Worm (Caenorhabditis elegans): ENCODE results near the gene T01B7.13.

T01B7.13 gene

DNA sequence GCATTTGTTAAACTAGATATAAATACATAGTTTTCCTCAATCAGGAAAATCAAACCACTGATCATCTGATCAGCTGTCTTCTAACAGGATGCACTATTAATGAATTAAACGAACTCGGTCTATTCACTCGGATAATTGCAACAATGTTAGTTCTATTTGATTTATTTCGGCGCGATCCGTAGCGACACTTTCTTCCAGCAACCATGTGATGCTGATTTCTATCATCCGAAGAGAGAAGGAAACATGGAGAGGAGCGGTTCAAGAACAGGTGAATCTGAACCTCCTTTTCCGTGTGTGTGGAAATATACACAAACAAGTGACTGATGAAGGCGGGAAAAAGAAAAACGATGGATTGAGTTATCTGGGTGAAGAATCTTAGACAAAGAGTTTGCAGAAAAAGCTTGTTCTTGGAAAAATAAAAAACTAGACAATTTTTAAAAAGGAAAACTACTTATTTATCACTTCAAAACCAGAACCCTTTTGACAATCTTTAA lies 16.6 kb downstream of the T01B7.13 start:
- TF ChIP-seq lin-35 (GFP tag; optimal IDR thresholded peaks at IDR 0.05) (no peak), mcd-1 (GFP tag; IDR thresholded peaks at IDR 0.05) (no peak), athp-1 (tag; optimal IDR thresholded peaks at IDR 0.05) (no peak), pha-4 (tag; optimal IDR thresholded peaks at IDR 0.05) (no peak), K11D2.4 (GFP tag; IDR thresholded peaks at IDR 0.05) (no peak), Y67H2A.10 (GFP tag; conservative IDR thresholded peaks at IDR 0.05) (no peak), ceh-40 (GFP tag; IDR thresholded peaks at IDR 0.05) (no peak), akir-1 (GFP tag; optimal IDR thresholded peaks at IDR 0.05) (no peak), ama-1 (optimal IDR thresholded peaks at IDR 0.05) (no peak), ama-1 (GFP tag; optimal IDR thresholded peaks at IDR 0.05) (no peak)

DNA sequence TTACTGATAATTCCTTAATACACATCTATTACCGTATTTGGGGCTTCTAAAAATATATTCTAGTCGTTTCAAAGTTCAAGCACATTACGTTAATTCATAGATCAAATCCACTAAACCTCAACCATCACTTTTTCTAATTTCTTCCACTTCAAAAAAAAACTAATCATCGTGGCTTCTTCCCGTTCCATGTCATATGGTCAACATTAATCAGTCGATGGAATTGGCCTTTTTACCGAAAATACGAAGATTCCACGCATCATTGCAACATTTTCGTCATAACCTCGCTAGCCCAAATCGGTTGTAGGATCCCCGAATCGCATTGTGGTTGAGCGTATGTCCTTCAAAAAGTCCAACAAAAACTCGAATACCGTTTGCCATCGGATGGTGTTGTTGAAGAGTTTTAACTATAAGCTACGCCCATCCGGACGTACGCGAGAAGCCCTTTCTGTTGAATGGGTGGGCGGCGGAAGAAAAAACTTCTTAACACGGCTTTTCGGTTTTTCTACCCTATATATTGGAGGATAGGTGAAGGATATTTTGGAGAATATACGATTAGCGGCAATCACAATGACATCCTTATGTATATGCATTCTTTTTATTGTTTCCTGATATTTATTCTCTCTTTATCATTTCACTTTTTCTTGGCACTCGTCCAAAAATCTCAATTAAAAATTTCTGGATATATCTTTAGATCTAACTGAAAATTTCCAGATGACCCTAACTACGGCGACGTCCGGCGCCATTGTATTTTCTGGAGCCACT lies 17.3 kb downstream of the T01B7.13 start, which contains the start of gene rol-6:
Gene rol-6 (plus strand): TSS at position 712 of the 762 bp plus-strand sequence.
- no peak for TF ChIP-seq lin-35 (GFP tag; optimal IDR thresholded peaks at IDR 0.05)
- TF ChIP-seq hrde-1 (tag; optimal IDR thresholded peaks at IDR 0.05; ENCODE audit: borderline replicate concordance), result no peak
- TF ChIP-seq rpc-1 (optimal IDR thresholded peaks at IDR 0.05), result no peak
- TF ChIP-seq rpc-1 (tag; optimal IDR thresholded peaks at IDR 0.05), result no peak
- no peak for TF ChIP-seq madf-3 (GFP tag; IDR thresholded peaks at IDR 0.05)
- TF ChIP-seq lsl-1 (GFP tag; optimal IDR thresholded peaks at IDR 0.05), result no peak
- no peak for TF ChIP-seq chd-7 (tag; optimal IDR thresholded peaks at IDR 0.05)
- TF ChIP-seq snpc-1.1 (tag; optimal IDR thresholded peaks at IDR 0.05; ENCODE audit: insufficient read depth), result no peak
- TF ChIP-seq F22D6.2 (tag; optimal IDR thresholded peaks at IDR 0.05), result no peak
- no peak for TF ChIP-seq ceh-100 (GFP tag; IDR thresholded peaks at IDR 0.05)

DNA sequence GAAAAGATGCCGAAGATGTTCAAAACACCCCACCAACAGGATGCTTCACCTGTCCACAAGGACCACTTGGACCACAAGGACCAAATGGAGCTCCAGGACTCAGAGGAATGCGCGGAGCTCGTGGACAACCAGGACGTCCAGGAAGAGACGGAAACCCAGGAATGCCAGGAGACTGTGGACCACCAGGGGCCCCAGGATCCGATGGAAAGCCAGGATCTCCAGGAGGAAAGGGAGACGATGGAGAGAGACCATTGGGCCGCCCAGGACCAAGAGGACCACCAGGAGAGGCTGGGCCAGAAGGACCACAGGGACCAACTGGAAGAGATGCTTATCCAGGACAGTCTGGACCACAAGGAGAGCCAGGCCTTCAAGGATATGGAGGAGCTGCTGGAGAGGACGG lies 18.4 kb downstream of the T01B7.13 start:
- TF ChIP-seq zfh-2 (GFP tag; conservative IDR thresholded peaks at IDR 0.05), result peak; percentile 87
- TF ChIP-seq nfya-1 (tag; optimal IDR thresholded peaks at IDR 0.05; ENCODE audit: borderline replicate concordance, insufficient read depth), result no peak
- no peak for TF ChIP-seq ets-4 (GFP tag; optimal IDR thresholded peaks at IDR 0.05)
- TF ChIP-seq dpff-1 (tag; optimal IDR thresholded peaks at IDR 0.05), result no peak
- no peak for TF ChIP-seq ceh-91 (GFP tag; IDR thresholded peaks at IDR 0.05)
- TF ChIP-seq tbx-9 (tag; optimal IDR thresholded peaks at IDR 0.05; ENCODE audit: borderline replicate concordance), result no peak
- peak; percentile 68; the same call in 1 of the 2 replicates for TF ChIP-seq egrh-3 (GFP tag; IDR thresholded peaks at IDR 0.05)

DNA sequence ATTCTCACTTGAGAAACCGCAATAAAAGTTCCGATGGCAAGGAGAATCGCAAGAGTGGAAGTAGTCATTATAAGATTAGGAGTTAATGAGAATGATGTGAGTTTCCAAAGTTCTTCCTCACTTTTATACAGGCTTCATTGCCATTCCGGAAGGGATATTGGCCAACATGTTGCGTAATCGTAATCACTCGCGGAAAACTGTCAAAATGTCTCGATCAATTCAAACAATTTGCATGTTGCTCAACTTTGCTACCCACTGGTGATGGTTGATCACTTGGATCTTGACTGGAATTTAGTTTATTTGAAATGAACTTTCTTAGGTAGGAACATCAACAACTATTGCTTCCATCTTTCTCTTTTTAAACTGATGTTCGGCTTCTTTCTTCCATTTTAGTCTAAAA lies 22.3 kb downstream of the T01B7.13 start, which contains the start of gene idpb-4:
Gene idpb-4 (minus strand): TSS at position 101 of the 400 bp plus-strand sequence.
- TF ChIP-seq dpl-1 (GFP tag; optimal IDR thresholded peaks at IDR 0.05) (no peak), attf-6 (GFP tag; IDR thresholded peaks at IDR 0.05) (no peak), hlh-12 (tag; optimal IDR thresholded peaks at IDR 0.05) (no peak), lin-40 (tag; optimal IDR thresholded peaks at IDR 0.05) (no peak), gei-17 (GFP tag; optimal IDR thresholded peaks at IDR 0.05) (no peak), ztf-26 (tag; optimal IDR thresholded peaks at IDR 0.05) (no peak), F22D6.2 (tag; optimal IDR thresholded peaks at IDR 0.05) (no peak), Y79H2A.3 (GFP tag; conservative IDR thresholded peaks at IDR 0.05) (no peak)

All from whole organism, young adult.